Worm (Caenorhabditis elegans): ENCODE data around the gene gmap-3.

- TF ChIP-seq zip-11 (GFP tag; IDR thresholded peaks at IDR 0.05): no peak
- no peak for TF ChIP-seq nhr-11 (tag; optimal IDR thresholded peaks at IDR 0.05)
- TF ChIP-seq ceh-62 (tag; optimal IDR thresholded peaks at IDR 0.05): no peak
- TF ChIP-seq lin-13 (GFP tag; optimal IDR thresholded peaks at IDR 0.05): no peak
- TF ChIP-seq dmd-8 (GFP tag; IDR thresholded peaks at IDR 0.05): no peak
Observed at ce11 chrX:12951175-12951574, 10.4 kb upstream of the gmap-3 start.
